Fruit fly (Drosophila melanogaster) whole organism, embryonic: ENCODE data around the gene CG10809.

Experiments
- Adf1 ChIP-seq: fragments of 200-800 bp; sonication (Bioruptor generic); IDR thresholded peaks from 2 replicates; pipeline ENCODE4 v1.3.6; 2022; ENCODE audit warnings: missing biosample characterization, missing genetic modification characterization
- BEAF-32 ChIP-seq: fragments of 200-800 bp; sonication (Bioruptor generic); optimal IDR thresholded peaks from 3 replicates; lab custom pipeline; 2017; ENCODE audit warnings: missing biosample characterization, missing genetic modification characterization, mild to moderate bottlenecking, moderate library complexity, missing genetic modification reagents
- CG10431 ChIP-seq: fragments of 200-800 bp; sonication (Bioruptor generic); optimal IDR thresholded peaks from 3 replicates; lab custom pipeline; 2018; ENCODE audit warnings: missing biosample characterization, mild to moderate bottlenecking, missing genetic modification characterization
- CG12071 ChIP-seq: fragments of 200-800 bp; sonication (Bioruptor generic); optimal IDR thresholded peaks from 3 replicates; lab custom pipeline; 2018; ENCODE audit warnings: missing biosample characterization, mild to moderate bottlenecking, missing genetic modification characterization
- CG12659 ChIP-seq: fragments of 200-800 bp; sonication (Bioruptor generic); optimal IDR thresholded peaks from 3 replicates; lab custom pipeline; 2017; ENCODE audit warnings: mild to moderate bottlenecking, missing biosample characterization, missing genetic modification reagents, missing genetic modification characterization
- CG14965 ChIP-seq: fragments of 200-800 bp; sonication (Bioruptor generic); optimal IDR thresholded peaks from 2 replicates; lab custom pipeline; 2016; ENCODE audit warnings: missing biosample characterization, missing genetic modification characterization, borderline replicate concordance
- CG16813 ChIP-seq: fragments of 200-800 bp; sonication (Bioruptor generic); IDR thresholded peaks from 3 replicates; pipeline ENCODE4 v1.3.6; 2022; ENCODE audit warnings: missing biosample characterization, missing genetic modification characterization; ENCODE audit not compliant: partially characterized antibody
- CG16863 ChIP-seq: fragments of 200-800 bp; sonication (Bioruptor generic); optimal IDR thresholded peaks from 3 replicates; lab custom pipeline; 2016; ENCODE audit warnings: missing biosample characterization, missing genetic modification characterization
- CG17361 ChIP-seq: fragments of 200-800 bp; sonication (Bioruptor generic); IDR thresholded peaks from 3 replicates; pipeline ENCODE4 v1.3.6; 2022; ENCODE audit warnings: missing biosample characterization, missing genetic modification characterization
- CG4360 ChIP-seq: fragments of 200-800 bp; sonication (Bioruptor generic); IDR thresholded peaks from 2 replicates; pipeline ENCODE4 v1.3.6; 2022; ENCODE audit warnings: missing biosample characterization, missing genetic modification characterization
- CG4404 ChIP-seq: fragments of 200-800 bp; sonication (Bioruptor generic); IDR thresholded peaks from 2 replicates; pipeline ENCODE4 v1.3.6; 2022; ENCODE audit warnings: missing biosample characterization, missing genetic modification characterization
- CG6689 ChIP-seq: fragments of 200-800 bp; sonication (Bioruptor generic); IDR thresholded peaks from 2 replicates; pipeline ENCODE4 v1.3.6; 2022; ENCODE audit warnings: missing biosample characterization, missing genetic modification characterization
- CG7963 ChIP-seq: fragments of 200-800 bp; sonication (Bioruptor generic); IDR thresholded peaks from 3 replicates; pipeline ENCODE4 v1.3.6; 2022; ENCODE audit warnings: missing biosample characterization, missing genetic modification characterization; ENCODE audit not compliant: partially characterized antibody
- Elba2 ChIP-seq: fragments of 200-800 bp; sonication (Bioruptor generic); optimal IDR thresholded peaks from 3 replicates; lab custom pipeline; 2016; ENCODE audit warnings: missing biosample characterization, missing genetic modification characterization
- Ets65A ChIP-seq: fragments of 200-800 bp; sonication (Bioruptor generic); peaks from one replicate; lab custom pipeline; 2016; ENCODE audit warnings: missing biosample characterization, missing genetic modification characterization
- GATAe ChIP-seq: fragments of 200-800 bp; sonication (Bioruptor generic); conservative IDR thresholded peaks from 2 replicates; pipeline ENCODE4 v1.3.6; 2022; ENCODE audit warnings: missing biosample characterization, missing genetic modification characterization
- Gug ChIP-seq: fragments of 200-800 bp; sonication (Bioruptor generic); IDR thresholded peaks from 4 replicates; pipeline ENCODE4 v1.3.6; 2022; ENCODE audit warnings: missing biosample characterization, missing genetic modification characterization
- H2.0 ChIP-seq: fragments of 200-800 bp; sonication (Bioruptor generic); IDR thresholded peaks from 2 replicates; pipeline ENCODE4 v1.3.6; 2022; ENCODE audit warnings: missing biosample characterization, missing genetic modification characterization
- HLH3B ChIP-seq: fragments of 200-800 bp; sonication (Bioruptor generic); IDR thresholded peaks from 2 replicates; pipeline ENCODE4 v1.3.6; 2022; ENCODE audit warnings: missing biosample characterization, missing genetic modification characterization
- HLH4C ChIP-seq: fragments of 200-800 bp; sonication (Bioruptor generic); IDR thresholded peaks from 3 replicates; pipeline ENCODE4 v1.3.6; 2022; ENCODE audit warnings: missing biosample characterization, missing genetic modification characterization; ENCODE audit not compliant: partially characterized antibody
- Jarid2 ChIP-seq: fragments of 200-800 bp; sonication (Bioruptor generic); optimal IDR thresholded peaks from 3 replicates; lab custom pipeline; 2017; ENCODE audit warnings: mild to moderate bottlenecking, missing biosample characterization, missing genetic modification reagents, missing genetic modification characterization
- Kr ChIP-seq: fragments of 200-800 bp; sonication (Bioruptor generic); optimal IDR thresholded peaks from 2 replicates; lab custom pipeline; 2017; ENCODE audit warnings: missing biosample characterization, mild to moderate bottlenecking, missing genetic modification characterization
- Lpt ChIP-seq: fragments of >200 bp; optimal IDR thresholded peaks from 2 replicates; lab custom pipeline; 2018; ENCODE audit warnings: missing biosample characterization, missing genetic modification characterization
- NK7.1 ChIP-seq: fragments of 200-800 bp; sonication (Bioruptor generic); optimal IDR thresholded peaks from 3 replicates; lab custom pipeline; 2016; ENCODE audit warnings: missing biosample characterization, missing genetic modification characterization
- Nf-YB ChIP-seq: fragments of 200-800 bp; sonication (Bioruptor generic); optimal IDR thresholded peaks from 3 replicates; lab custom pipeline; 2019; ENCODE audit warnings: missing biosample characterization, mild to moderate bottlenecking, missing genetic modification characterization, moderate library complexity
- Ptx1 ChIP-seq: fragments of 200-800 bp; sonication (Bioruptor generic); IDR thresholded peaks from 2 replicates; pipeline ENCODE4 v1.3.6; 2022; ENCODE audit warnings: missing biosample characterization, missing genetic modification characterization
- Side ChIP-seq: fragments of 200-800 bp; sonication (Bioruptor generic); optimal IDR thresholded peaks from 2 replicates; lab custom pipeline; 2016; ENCODE audit warnings: missing biosample characterization, missing genetic modification characterization
- Spps ChIP-seq: fragments of 200-800 bp; sonication (Bioruptor generic); optimal IDR thresholded peaks from 2 replicates; lab custom pipeline; 2018; ENCODE audit warnings: missing biosample characterization, mild to moderate bottlenecking, missing genetic modification characterization
- Ssrp ChIP-seq: fragments of 200-800 bp; sonication (Bioruptor generic); optimal IDR thresholded peaks from 2 replicates; lab custom pipeline; 2018; ENCODE audit warnings: missing biosample characterization, mild to moderate bottlenecking, missing genetic modification characterization, moderate library complexity
- ab ChIP-seq: fragments of 200-800 bp; sonication (Bioruptor generic); optimal IDR thresholded peaks from 2 replicates; lab custom pipeline; 2016; ENCODE audit warnings: missing biosample characterization, missing genetic modification characterization
- bab2 ChIP-seq: fragments of 200-800 bp; sonication (Bioruptor generic); optimal IDR thresholded peaks from 2 replicates; lab custom pipeline; 2016; ENCODE audit warnings: missing biosample characterization, missing genetic modification characterization
- bsh ChIP-seq, 2 experiments: fragments of 200-800 bp; sonication (Bioruptor generic); optimal IDR thresholded peaks; 2 replicates each; lab custom pipeline; 2017 to 2018; ENCODE audit warnings: mild to moderate bottlenecking in 2 of 2, missing biosample characterization in 2 of 2, missing genetic modification characterization in 2 of 2, moderate library complexity in 1 of 2
- dpn ChIP-seq, 2 experiments: fragments of 200-800 bp; sonication (Bioruptor generic); optimal IDR thresholded peaks; 3 replicates each; lab custom pipeline; 2016; ENCODE audit warnings: missing biosample characterization in 2 of 2, missing genetic modification characterization in 2 of 2
- exex ChIP-seq: fragments of 200-800 bp; sonication (Bioruptor generic); optimal IDR thresholded peaks from 4 replicates; lab custom pipeline; 2018; ENCODE audit warnings: missing biosample characterization, mild to moderate bottlenecking, missing genetic modification characterization, moderate library complexity
- fd64A ChIP-seq: fragments of 200-800 bp; sonication (Bioruptor generic); optimal IDR thresholded peaks from 3 replicates; lab custom pipeline; 2018; ENCODE audit warnings: missing biosample characterization, mild to moderate bottlenecking, missing genetic modification characterization
- grn ChIP-seq: fragments of 200-800 bp; sonication (Bioruptor generic); optimal IDR thresholded peaks from 3 replicates; lab custom pipeline; 2017; ENCODE audit warnings: missing biosample characterization, missing genetic modification characterization
- inv ChIP-seq: fragments of 200-800 bp; sonication (Bioruptor generic); IDR thresholded peaks from 2 replicates; pipeline ENCODE4 v1.3.6; 2022; ENCODE audit warnings: missing biosample characterization, missing genetic modification characterization; ENCODE audit not compliant: partially characterized antibody
- jumu ChIP-seq: fragments of 200-800 bp; sonication (Bioruptor generic); optimal IDR thresholded peaks from 3 replicates; lab custom pipeline; 2016; ENCODE audit warnings: missing biosample characterization, missing genetic modification characterization
- lmd ChIP-seq: fragments of 200-800 bp; sonication (Bioruptor generic); IDR thresholded peaks from 2 replicates; pipeline ENCODE4 v1.3.6; 2022; ENCODE audit warnings: missing biosample characterization, missing genetic modification characterization
- mirr ChIP-seq: fragments of 200-800 bp; sonication (Bioruptor generic); optimal IDR thresholded peaks from 3 replicates; lab custom pipeline; 2018; ENCODE audit warnings: missing biosample characterization, mild to moderate bottlenecking, missing genetic modification characterization
- prd ChIP-seq, 3 experiments: fragments of >200 bp in 2 of 3; fragments of 200-800 bp in 1 of 3; sonication (Bioruptor generic) in 1 of 3; optimal IDR thresholded peaks in 2 of 3; IDR thresholded peaks in 1 of 3; 2 replicates in 2 of 3; 3 replicates in 1 of 3; pipeline versions ENCODE4 v1.3.6 to Lab custom; 2017 to 2022; ENCODE audit warnings: missing biosample characterization in 1 of 3, missing genetic modification characterization in 1 of 3
- run ChIP-seq: fragments of 200-800 bp; sonication (Bioruptor generic); optimal IDR thresholded peaks from 3 replicates; lab custom pipeline; 2018; ENCODE audit warnings: missing biosample characterization, mild to moderate bottlenecking, missing genetic modification characterization
- sd ChIP-seq: fragments of 200-800 bp; sonication (Bioruptor generic); optimal IDR thresholded peaks from 3 replicates; lab custom pipeline; 2018; ENCODE audit warnings: missing biosample characterization, mild to moderate bottlenecking, missing genetic modification characterization, moderate library complexity
- sima ChIP-seq: fragments of 200-800 bp; sonication (Bioruptor generic); optimal IDR thresholded peaks from 2 replicates; lab custom pipeline; 2016; ENCODE audit warnings: missing biosample characterization, missing genetic modification characterization
- slbo ChIP-seq: fragments of 200-800 bp; sonication (Bioruptor generic); IDR thresholded peaks from 2 replicates; pipeline ENCODE4 v1.3.6; 2022; ENCODE audit warnings: missing biosample characterization, missing genetic modification characterization
- ssp ChIP-seq: fragments of 200-800 bp; sonication (Bioruptor generic); IDR thresholded peaks from 2 replicates; pipeline ENCODE4 v1.3.6; 2022; ENCODE audit warnings: missing biosample characterization, missing genetic modification characterization
- trh ChIP-seq: fragments of 200-800 bp; sonication (Bioruptor generic); optimal IDR thresholded peaks from 2 replicates; lab custom pipeline; 2016; ENCODE audit warnings: missing biosample characterization, missing genetic modification characterization
- twi ChIP-seq: fragments of 200-800 bp; optimal IDR thresholded peaks from 2 replicates; lab custom pipeline; 2019; ENCODE audit warnings: missing biosample characterization, mild to moderate bottlenecking, missing genetic modification characterization, moderate library complexity
- vnd ChIP-seq: fragments of 200-800 bp; sonication (Bioruptor generic); IDR thresholded peaks from 3 replicates; pipeline ENCODE4 v1.3.6; 2022; ENCODE audit warnings: missing biosample characterization, missing genetic modification characterization; ENCODE audit not compliant: partially characterized antibody

The CG10809 gene

DNA sequence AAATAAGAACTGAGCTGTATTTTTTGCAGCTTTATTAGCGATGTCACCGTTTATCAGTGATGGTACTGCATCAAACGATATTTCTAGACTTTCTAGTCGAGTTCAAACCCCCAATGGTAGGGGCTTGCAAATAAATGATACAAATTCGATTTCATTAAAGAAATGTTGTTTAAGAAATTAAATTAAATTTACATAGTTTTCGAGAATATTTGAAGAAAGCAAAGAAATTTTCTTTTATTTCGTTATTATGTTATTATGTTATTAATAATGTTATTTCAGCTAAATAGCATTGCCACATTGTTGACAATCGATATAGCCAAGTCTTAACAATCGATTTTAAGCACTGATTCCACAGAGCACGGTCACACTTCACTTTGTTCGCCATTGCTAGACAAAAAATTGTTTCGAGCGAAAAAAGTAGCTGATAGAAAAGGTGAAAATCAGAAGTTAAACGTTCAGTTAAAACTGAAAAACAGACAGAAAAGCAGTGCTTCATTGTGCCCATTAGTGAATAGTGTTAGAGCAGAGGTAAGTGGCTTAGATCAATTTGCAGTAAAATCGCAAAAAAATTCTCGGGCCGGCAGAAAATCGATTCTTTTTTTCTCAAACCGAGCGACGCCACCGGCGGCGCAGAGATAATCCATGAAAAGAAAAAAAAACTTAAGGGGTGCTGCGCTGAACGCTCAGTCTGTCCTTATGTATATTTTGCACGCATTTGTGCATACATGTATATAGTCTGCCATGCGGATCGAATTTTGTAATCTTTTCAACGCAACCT, 4.8 kb upstream of the CG10809 start, which contains the start of the genes iPLA2-VIA and Ciz1 (continued):
- TF ChIP-seq inv (peak; percentile 72), trh (GFP tag; lab: Kevin White, UChicago) (no peak), CG16863 (no peak), CG4404 (GFP tag; lab: Robert Waterston, UW) (no peak), Elba2 (no peak), CG10431 (GFP tag; lab: Kevin White, UChicago) (no peak), slbo (GFP tag; lab: Robert Waterston, UW) (peak; percentile 52; the same call in 1 of the 2 replicates), Nf-YB (GFP tag; lab: Kevin White, UChicago) (no peak), ssp (GFP tag; lab: Robert Waterston, UW) (0 out of 2 replicates have a peak, but pooled peaks have one; percentile 11), CG7963 (GFP tag; lab: Robert Waterston, UW) (peak; percentile 47; the same call in 1 of the 3 replicates), Side (GFP tag; lab: Kevin White, UChicago) (peak; percentile 13), fd64A (no peak), ab (no peak), Kr (GFP tag; lab: Kevin White, UChicago) (no peak), dpn (GFP tag; optimal IDR thresholded peaks at IDR 0.05; lab: Kevin White, UChicago) (peak; percentile 6 to 27), prd (optimal IDR thresholded peaks at IDR 0.05; lab: Kevin White, UChicago) (no peak), prd (GFP tag; IDR thresholded peaks at IDR 0.05; lab: Robert Waterston, UW) (peak; percentile 45; the same call in 1 of the 3 replicates), Jarid2 (no peak), CG14965 (GFP tag; lab: Kevin White, UChicago) (no peak), NK7.1 (GFP tag; lab: Kevin White, UChicago) (no peak), exex (tag; lab: Kevin White, UChicago) (peak; percentile 24), twi (tag; lab: Kevin White, UChicago) (no peak), CG12071 (no peak), CG4360 (GFP tag; lab: Robert Waterston, UW) (no peak), lmd (GFP tag; lab: Robert Waterston, UW) (no peak), Ssrp (tag; lab: Kevin White, UChicago) (no peak), mirr (GFP tag; lab: Kevin White, UChicago) (no peak), vnd (GFP tag; lab: Robert Waterston, UW) (peak; percentile 74), bsh (GFP tag; optimal IDR thresholded peaks at IDR 0.05; lab: Kevin White, UChicago) (no peak), CG12659 (peak; percentile 84), sima (no peak), Spps (no peak), run (tag; lab: Kevin White, UChicago) (no peak), GATAe (GFP tag; lab: Robert Waterston, UW) (no peak), grn (GFP tag; lab: Kevin White, UChicago) (peak; percentile 37), BEAF-32 (GFP tag; lab: Kevin White, UChicago) (peak; percentile 92), Ptx1 (GFP tag; lab: Robert Waterston, UW) (no peak), H2.0 (GFP tag; lab: Robert Waterston, UW) (no peak), HLH3B (GFP tag; lab: Robert Waterston, UW) (no peak), CG6689 (GFP tag; lab: Robert Waterston, UW) (no peak), CG17361 (GFP tag; lab: Robert Waterston, UW) (no peak), jumu (GFP tag; lab: Kevin White, UChicago) (no peak), Ets65A (GFP tag; lab: Kevin White, UChicago) (peak; percentile 94), Adf1 (GFP tag; lab: Robert Waterston, UW) (no peak), Lpt (GFP tag; lab: Kevin White, UChicago) (no peak), bab2 (GFP tag; lab: Kevin White, UChicago) (peak; percentile 28), CG16813 (GFP tag; lab: Robert Waterston, UW) (peak; percentile 81; the same call in 2 of the 3 replicates), HLH4C (GFP tag; lab: Robert Waterston, UW) (peak; percentile 68), Gug (GFP tag; lab: Robert Waterston, UW) (0 out of 4 replicates have a peak, but pooled peaks have one; percentile 8), sd (no peak)
